Fruit fly (Drosophila melanogaster) whole organism, pupa: ENCODE data around the gene inaF-A.
"Not testable (repeated sequence)": the region's sequence is repeated elsewhere in the genome, so short reads cannot be mapped to it uniquely, and the experiment has no call there.

Experiments
- CG10348 ChIP-seq: fragments of 200-800 bp; sonication (Bioruptor generic); IDR thresholded peaks from 2 replicates; pipeline ENCODE4 v1.3.6; 2022; ENCODE audit warnings: missing biosample characterization, missing genetic modification characterization
- CG12605 ChIP-seq: fragments of 200-800 bp; sonication (Bioruptor generic); IDR thresholded peaks from 2 replicates; pipeline ENCODE4 v1.3.6; 2022; ENCODE audit warnings: missing biosample characterization, missing genetic modification characterization
- CG13204 ChIP-seq: fragments of 200-800 bp; sonication (Bioruptor generic); optimal IDR thresholded peaks from 2 replicates; lab custom pipeline; 2018; ENCODE audit warnings: missing biosample characterization, mild to moderate bottlenecking, missing genetic modification characterization, moderate library complexity
- CG14655 ChIP-seq: fragments of 200-800 bp; sonication (Bioruptor generic); optimal IDR thresholded peaks from 3 replicates; lab custom pipeline; 2017; ENCODE audit warnings: mild to moderate bottlenecking, missing biosample characterization, missing genetic modification reagents, missing genetic modification characterization
- CG15710 ChIP-seq: fragments of 200-800 bp; sonication (Bioruptor generic); optimal IDR thresholded peaks from 2 replicates; lab custom pipeline; 2018; ENCODE audit warnings: missing biosample characterization, mild to moderate bottlenecking, missing genetic modification characterization, moderate library complexity
- CG17806 ChIP-seq: fragments of 200-800 bp; sonication (Bioruptor generic); optimal IDR thresholded peaks from 2 replicates; lab custom pipeline; 2018; ENCODE audit warnings: missing biosample characterization, mild to moderate bottlenecking, missing genetic modification characterization, moderate library complexity
- CG32121 ChIP-seq: fragments of 200-800 bp; sonication (Bioruptor generic); IDR thresholded peaks from 2 replicates; pipeline ENCODE4 v1.3.6; 2022; ENCODE audit warnings: missing biosample characterization, missing genetic modification characterization
- CG34367 ChIP-seq: fragments of 200-800 bp; sonication (Bioruptor generic); optimal IDR thresholded peaks from 2 replicates; lab custom pipeline; 2018; ENCODE audit warnings: missing biosample characterization, mild to moderate bottlenecking, missing genetic modification characterization
- CG4496 ChIP-seq: fragments of 200-800 bp; sonication (Bioruptor generic); IDR thresholded peaks from 3 replicates; pipeline ENCODE4 v1.3.6; 2022; ENCODE audit warnings: missing biosample characterization, missing genetic modification characterization
- CG8159 ChIP-seq: fragments of 200-800 bp; sonication (Bioruptor generic); optimal IDR thresholded peaks from 3 replicates; lab custom pipeline; 2018; ENCODE audit warnings: missing biosample characterization, mild to moderate bottlenecking, missing genetic modification characterization, moderate library complexity
- CG8301 ChIP-seq: fragments of 200-800 bp; sonication (Bioruptor generic); optimal IDR thresholded peaks from 2 replicates; lab custom pipeline; 2018; ENCODE audit warnings: missing biosample characterization, mild to moderate bottlenecking, missing genetic modification characterization
- CG9948 ChIP-seq: fragments of 200-800 bp; sonication (Bioruptor generic); optimal IDR thresholded peaks from 2 replicates; lab custom pipeline; 2018; ENCODE audit warnings: missing biosample characterization, mild to moderate bottlenecking, missing genetic modification characterization, moderate library complexity
- D1 ChIP-seq: fragments of 200-800 bp; sonication (Bioruptor generic); optimal IDR thresholded peaks from 2 replicates; lab custom pipeline; 2018; ENCODE audit warnings: missing biosample characterization, mild to moderate bottlenecking, missing genetic modification characterization, moderate library complexity
- EcR ChIP-seq: fragments of 200-800 bp; sonication (Bioruptor generic); optimal IDR thresholded peaks from 3 replicates; lab custom pipeline; 2019; ENCODE audit warnings: missing biosample characterization, missing genetic modification characterization, mild to moderate bottlenecking, moderate library complexity, missing genetic modification reagents
- Ets98B ChIP-seq: fragments of 200-800 bp; sonication (Bioruptor generic); IDR thresholded peaks from 2 replicates; pipeline ENCODE4 v1.3.6; 2022; ENCODE audit warnings: missing biosample characterization, missing genetic modification characterization
- Pif1A ChIP-seq: fragments of 200-800 bp; sonication (Bioruptor generic); optimal IDR thresholded peaks from 3 replicates; lab custom pipeline; 2016; ENCODE audit warnings: missing biosample characterization, missing genetic modification characterization
- Pif1B ChIP-seq: fragments of 200-800 bp; sonication (Bioruptor generic); optimal IDR thresholded peaks from 3 replicates; lab custom pipeline; 2016; ENCODE audit warnings: missing biosample characterization, missing genetic modification characterization
- Snoo ChIP-seq: fragments of 200-800 bp; sonication (Bioruptor generic); optimal IDR thresholded peaks from 3 replicates; lab custom pipeline; 2017; ENCODE audit warnings: missing biosample characterization, mild to moderate bottlenecking, missing genetic modification characterization, inconsistent platforms
- fd96Ca ChIP-seq: fragments of 200-800 bp; sonication (Bioruptor generic); IDR thresholded peaks from 3 replicates; pipeline ENCODE4 v1.3.6; 2022; ENCODE audit warnings: missing biosample characterization, missing genetic modification characterization
- gl ChIP-seq: fragments of 200-800 bp; sonication (Bioruptor generic); optimal IDR thresholded peaks from 2 replicates; lab custom pipeline; 2018; ENCODE audit warnings: missing biosample characterization, mild to moderate bottlenecking, missing genetic modification characterization
- rn ChIP-seq: fragments of 200-800 bp; sonication (Bioruptor generic); IDR thresholded peaks from 2 replicates; pipeline ENCODE4 v1.3.6; 2022; ENCODE audit warnings: missing biosample characterization, missing genetic modification characterization

Gene inaF-A

dm6 chrX:11756892-11757291, 23.2 kb upstream of the inaF-A start:
- TF ChIP-seq Snoo (tag; lab: Kevin White, UChicago) (no peak), Ets98B (no peak), Pif1B (GFP tag; lab: Kevin White, UChicago) (no peak), CG15710 (tag; lab: Kevin White, UChicago) (no peak), CG12605 (no peak), CG34367 (no peak), CG10348 (no peak), CG8301 (tag; lab: Kevin White, UChicago) (no peak), fd96Ca (GFP tag; lab: Robert Waterston, UW) (no peak), CG8159 (tag; lab: Kevin White, UChicago) (no peak), EcR (GFP tag; lab: Kevin White, UChicago) (no peak), D1 (tag; lab: Kevin White, UChicago) (no peak), CG32121 (no peak)

dm6 chrX:11753973-11754372, 20.3 kb upstream of the inaF-A start, which contains the start of gene m:
Gene m (plus strand): TSS chrX:11754273.
- not testable (repeated sequence) for TF ChIP-seq CG12605; Ets98B; CG8159 (tag; lab: Kevin White, UChicago)

- TF ChIP-seq CG10348 (no peak), CG17806 (tag; lab: Kevin White, UChicago) (no peak), CG9948 (no peak), CG8159 (tag; lab: Kevin White, UChicago) (no peak), fd96Ca (GFP tag; lab: Robert Waterston, UW) (peak; percentile 49; the same call in 2 of the 3 replicates), Pif1A (GFP tag; lab: Kevin White, UChicago) (peak; percentile 32), gl (tag; lab: Kevin White, UChicago) (no peak), CG13204 (GFP tag; lab: Kevin White, UChicago) (no peak), CG4496 (GFP tag; lab: Robert Waterston, UW) (peak; percentile 54; the same call in 1 of the 3 replicates), CG8301 (tag; lab: Kevin White, UChicago) (peak; percentile 73), D1 (tag; lab: Kevin White, UChicago) (no peak), Snoo (tag; lab: Kevin White, UChicago) (no peak), rn (GFP tag; lab: Robert Waterston, UW) (no peak), Ets98B (peak; percentile 50), CG32121 (no peak), CG15710 (tag; lab: Kevin White, UChicago) (no peak), CG14655 (GFP tag; lab: Kevin White, UChicago) (peak; percentile 74), CG34367 (no peak), CG12605 (no peak), EcR (GFP tag; lab: Kevin White, UChicago) (no peak), Pif1B (GFP tag; lab: Kevin White, UChicago) (peak; percentile 17)
Measured at dm6 chrX:11736421-11736820, 2.7 kb upstream of the inaF-A start.

dm6 chrX:11732670-11733069, 1.0 kb downstream of the inaF-A start, which contains the start of gene inaF-B:
Gene inaF-B (minus strand): TSS chrX:11732770.
- no peak for TF ChIP-seq CG9948
- TF ChIP-seq CG4496 (GFP tag; lab: Robert Waterston, UW), result no peak
- no peak for TF ChIP-seq CG17806 (tag; lab: Kevin White, UChicago)
- no peak for TF ChIP-seq gl (tag; lab: Kevin White, UChicago)
- TF ChIP-seq EcR (GFP tag; lab: Kevin White, UChicago), result no peak
- no peak for TF ChIP-seq CG15710 (tag; lab: Kevin White, UChicago)
- no peak for TF ChIP-seq CG8301 (tag; lab: Kevin White, UChicago)
- no peak for TF ChIP-seq CG10348

- TF ChIP-seq EcR (GFP tag; lab: Kevin White, UChicago), result no peak
- TF ChIP-seq CG12605, result no peak
- TF ChIP-seq D1 (tag; lab: Kevin White, UChicago), result no peak
- TF ChIP-seq CG15710 (tag; lab: Kevin White, UChicago), result no peak
- no peak for TF ChIP-seq CG8159 (tag; lab: Kevin White, UChicago)
- no peak for TF ChIP-seq CG34367
- no peak for TF ChIP-seq CG9948
- TF ChIP-seq CG4496 (GFP tag; lab: Robert Waterston, UW), result no peak
- TF ChIP-seq Pif1B (GFP tag; lab: Kevin White, UChicago), result no peak
- TF ChIP-seq CG10348, result no peak
- TF ChIP-seq Ets98B, result no peak
Measured at dm6 chrX:11731665-11732064, 2.0 kb downstream of the inaF-A start, which contains the start of gene inaF-C. Gene inaF-C (minus strand): TSS chrX:11731765.

- TF ChIP-seq CG8301 (tag; lab: Kevin White, UChicago) (peak; percentile 8), CG4496 (GFP tag; lab: Robert Waterston, UW) (0 out of 3 replicates have a peak, but pooled peaks have one; percentile 17), gl (tag; lab: Kevin White, UChicago) (no peak), CG15710 (tag; lab: Kevin White, UChicago) (no peak), CG13204 (GFP tag; lab: Kevin White, UChicago) (no peak), Ets98B (no peak)
- TF ChIP-seq, all 21 proteins: peak for 2
Measured at dm6 chrX:11729993-11730392, 3.7 kb downstream of the inaF-A start.

- TF ChIP-seq CG12605, result no peak
- TF ChIP-seq gl (tag; lab: Kevin White, UChicago), result no peak
- no peak for TF ChIP-seq Pif1A (GFP tag; lab: Kevin White, UChicago)
- TF ChIP-seq Ets98B, result no peak
- no peak for TF ChIP-seq rn (GFP tag; lab: Robert Waterston, UW)
- no peak for TF ChIP-seq fd96Ca (GFP tag; lab: Robert Waterston, UW)
- TF ChIP-seq CG17806 (tag; lab: Kevin White, UChicago), result no peak
- no peak for TF ChIP-seq CG13204 (GFP tag; lab: Kevin White, UChicago)
- TF ChIP-seq EcR (GFP tag; lab: Kevin White, UChicago), result no peak
- TF ChIP-seq Pif1B (GFP tag; lab: Kevin White, UChicago), result no peak
- no peak for TF ChIP-seq CG32121
Measured at dm6 chrX:11728999-11729398, 4.7 kb downstream of the inaF-A start, which contains the start of gene inaF-D. Gene inaF-D (minus strand): TSS chrX:11729099.
